Fruit fly (Drosophila melanogaster) S2 (cell line): ENCODE results near the gene Sfp77F.

Experiments
- CG8478 ChIP-seq: fragments of >200 bp; optimal IDR thresholded peaks from 2 replicates; lab custom pipeline; 2018
- CTCF ChIP-seq, 2 experiments: fragments of >200 bp; optimal IDR thresholded peaks; 2 replicates each; lab custom pipeline; 2018

DNA sequence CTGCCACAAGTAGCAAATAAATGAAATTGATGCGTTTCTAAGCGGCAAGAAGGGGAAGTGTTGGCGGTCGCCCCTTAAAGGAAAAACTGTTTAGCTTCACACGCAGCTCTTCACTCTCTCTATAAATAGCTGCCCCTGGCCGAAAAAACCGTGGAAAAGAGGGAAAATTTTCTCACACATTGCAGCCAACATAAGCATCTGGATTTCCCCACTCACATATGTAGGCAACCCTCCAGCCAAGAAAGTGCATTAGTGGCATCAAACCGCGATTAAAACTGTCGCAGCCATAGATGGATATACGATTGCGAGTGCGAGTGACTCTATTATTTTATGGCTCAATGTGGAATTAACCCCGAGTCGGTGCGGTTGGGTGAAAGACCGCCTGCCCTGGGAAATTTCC, 35.3 kb upstream of the Sfp77F start:
- no peak for TF ChIP-seq CTCF (optimal IDR thresholded peaks at IDR 0.05; lab: Kevin White, UChicago)
- TF ChIP-seq CG8478: no peak
